Worm (Caenorhabditis elegans) whole organism, late embryonic: ENCODE data around the gene ZK1290.10.

ENCODE experiments used
- C38D4.7 ChIP-seq: fragments of 200-800 bp; sonication (Bioruptor generic); optimal IDR thresholded peaks from 2 replicates; lab custom pipeline; 2018; ENCODE audit warnings: mild to moderate bottlenecking, missing genetic modification characterization, moderate library complexity, missing compliant biosample characterization
- F13H6.1 ChIP-seq: sonication (generic microtip); optimal IDR thresholded peaks from 2 replicates; lab custom pipeline; 2016; ENCODE audit warnings: missing genetic modification characterization, missing compliant biosample characterization
- K02D7.2 ChIP-seq: sonication (generic microtip); optimal IDR thresholded peaks from 2 replicates; lab custom pipeline; 2017; ENCODE audit warnings: mild to moderate bottlenecking, missing genetic modification characterization, missing compliant biosample characterization
- T23F11.4 ChIP-seq: fragments of 200-800 bp; sonication (Bioruptor generic); optimal IDR thresholded peaks from 2 replicates; lab custom pipeline; 2018; ENCODE audit warnings: mild to moderate bottlenecking, missing genetic modification characterization, missing compliant biosample characterization
- Y22D7AL.16 ChIP-seq: sonication (generic microtip); optimal IDR thresholded peaks from 2 replicates; lab custom pipeline; 2016; ENCODE audit warnings: missing genetic modification characterization, missing compliant biosample characterization
- ahr-1 ChIP-seq: sonication (generic microtip); optimal IDR thresholded peaks from 2 replicates; lab custom pipeline; 2016; ENCODE audit warnings: missing genetic modification characterization, missing compliant biosample characterization
- ceh-14 ChIP-seq: sonication (generic microtip); optimal IDR thresholded peaks from 2 replicates; lab custom pipeline; 2016; ENCODE audit warnings: missing genotype, missing genetic modification characterization, missing compliant biosample characterization
- ceh-2 ChIP-seq: sonication (generic microtip); optimal IDR thresholded peaks from 2 replicates; lab custom pipeline; 2016; ENCODE audit warnings: missing genotype, missing genetic modification characterization, missing compliant biosample characterization
- ceh-22 ChIP-seq: sonication (generic microtip); optimal IDR thresholded peaks from 2 replicates; lab custom pipeline; 2017; ENCODE audit warnings: missing biosample characterization, missing genetic modification characterization
- ceh-31 ChIP-seq: sonication (generic microtip); optimal IDR thresholded peaks from 2 replicates; lab custom pipeline; 2016; ENCODE audit warnings: missing genetic modification characterization, missing compliant biosample characterization
- ceh-34 ChIP-seq: sonication (generic microtip); optimal IDR thresholded peaks from 2 replicates; lab custom pipeline; 2016; ENCODE audit warnings: mild to moderate bottlenecking, missing genetic modification characterization, missing compliant biosample characterization
- ceh-48 ChIP-seq: sonication (generic microtip); optimal IDR thresholded peaks from 2 replicates; lab custom pipeline; 2016; ENCODE audit warnings: missing genetic modification characterization, inconsistent platforms, missing compliant biosample characterization
- ceh-6 ChIP-seq: fragments of 200-800 bp; sonication (Bioruptor generic); optimal IDR thresholded peaks from 2 replicates; lab custom pipeline; 2018; ENCODE audit warnings: mild to moderate bottlenecking, missing genetic modification characterization, missing compliant biosample characterization
- ceh-9 ChIP-seq: sonication (generic microtip); optimal IDR thresholded peaks from 2 replicates; lab custom pipeline; 2016; ENCODE audit warnings: mild to moderate bottlenecking, missing genetic modification characterization, inconsistent platforms, missing compliant biosample characterization
- che-1 ChIP-seq: sonication (generic microtip); optimal IDR thresholded peaks from 2 replicates; lab custom pipeline; 2016; ENCODE audit warnings: mild to moderate bottlenecking, missing genetic modification characterization, missing compliant biosample characterization
- dve-1 ChIP-seq: sonication (generic microtip); optimal IDR thresholded peaks from 2 replicates; lab custom pipeline; 2017; ENCODE audit warnings: antibody characterized with exemption, mild to moderate bottlenecking, missing genetic modification characterization, missing compliant biosample characterization
- elt-4 ChIP-seq: sonication (generic microtip); optimal IDR thresholded peaks from 2 replicates; lab custom pipeline; 2016; ENCODE audit warnings: missing genetic modification characterization, missing compliant biosample characterization
- fkh-10 ChIP-seq: fragments of 150-350 bp; optimal IDR thresholded peaks from 2 replicates; lab custom pipeline; 2014; ENCODE audit warnings: missing biosample characterization, missing genetic modification reagents, missing genetic modification characterization
- fkh-6 ChIP-seq: sonication (generic microtip); optimal IDR thresholded peaks from 2 replicates; lab custom pipeline; 2016; ENCODE audit warnings: missing genetic modification characterization, missing compliant biosample characterization
- hlh-15 ChIP-seq: sonication (generic microtip); optimal IDR thresholded peaks from 2 replicates; lab custom pipeline; 2016; ENCODE audit warnings: missing genetic modification characterization, missing compliant biosample characterization
- hlh-30 ChIP-seq: sonication (generic microtip); optimal IDR thresholded peaks from 2 replicates; lab custom pipeline; 2017; ENCODE audit warnings: antibody characterized with exemption, missing genetic modification characterization, missing compliant biosample characterization; ENCODE audit not compliant: insufficient read depth
- hlh-6 ChIP-seq: sonication (generic microtip); optimal IDR thresholded peaks from 2 replicates; lab custom pipeline; 2016; ENCODE audit warnings: missing genotype, missing genetic modification characterization, missing compliant biosample characterization
- lim-6 ChIP-seq: sonication (generic microtip); optimal IDR thresholded peaks from 2 replicates; lab custom pipeline; 2016; ENCODE audit warnings: missing genetic modification characterization, missing compliant biosample characterization
- mec-3 ChIP-seq: sonication (generic microtip); optimal IDR thresholded peaks from 2 replicates; lab custom pipeline; 2016; ENCODE audit warnings: borderline replicate concordance, missing genetic modification characterization, missing compliant biosample characterization
- nhr-232 ChIP-seq: sonication (generic microtip); optimal IDR thresholded peaks from 2 replicates; lab custom pipeline; 2016; ENCODE audit warnings: missing genetic modification characterization, missing compliant biosample characterization
- odd-2 ChIP-seq: sonication (generic microtip); optimal IDR thresholded peaks from 2 replicates; lab custom pipeline; 2017; ENCODE audit warnings: antibody characterized with exemption, mild to moderate bottlenecking, missing genetic modification characterization, missing compliant biosample characterization
- pag-3 ChIP-seq: sonication (generic microtip); optimal IDR thresholded peaks from 2 replicates; lab custom pipeline; 2016; ENCODE audit warnings: missing compliant biosample characterization, missing genetic modification characterization, borderline replicate concordance
- pax-1 ChIP-seq: fragments of 150-350 bp; optimal IDR thresholded peaks from 2 replicates; lab custom pipeline; 2014; ENCODE audit warnings: missing biosample characterization, missing genetic modification characterization
- pha-4 ChIP-seq: fragments of 150-350 bp; optimal IDR thresholded peaks from 2 replicates; lab custom pipeline; 2018; ENCODE audit warnings: missing biosample characterization, missing genetic modification reagents, missing genetic modification characterization
- pqm-1 ChIP-seq: sonication (generic microtip); optimal IDR thresholded peaks from 2 replicates; lab custom pipeline; 2016; ENCODE audit warnings: missing genetic modification characterization, missing compliant biosample characterization
- sox-2 ChIP-seq: fragments of 200-800 bp; sonication (Bioruptor generic); IDR thresholded peaks from 2 replicates; pipeline ENCODE4 v1.3.6; 2022; ENCODE audit warnings: missing genetic modification reagents, missing genetic modification characterization, missing compliant biosample characterization
- sox-4 ChIP-seq: sonication (generic microtip); optimal IDR thresholded peaks from 2 replicates; lab custom pipeline; 2017; ENCODE audit warnings: mild to moderate bottlenecking, missing genetic modification characterization, inconsistent platforms, missing compliant biosample characterization
- syd-9 ChIP-seq: sonication (generic microtip); optimal IDR thresholded peaks from 2 replicates; lab custom pipeline; 2016; ENCODE audit warnings: mild to moderate bottlenecking, missing genetic modification characterization, moderate library complexity, missing compliant biosample characterization
- ttx-3 ChIP-seq: sonication (generic microtip); optimal IDR thresholded peaks from 2 replicates; lab custom pipeline; 2016; ENCODE audit warnings: missing genetic modification reagents, missing genetic modification characterization, missing compliant biosample characterization
- unc-3 ChIP-seq, 2 experiments: fragments of 200-800 bp in 1 of 2; sonication (Bioruptor generic) in 1 of 2; sonication (generic microtip) in 1 of 2; conservative IDR thresholded peaks in 1 of 2; optimal IDR thresholded peaks in 1 of 2; 2 replicates each; pipeline versions ENCODE4 v1.3.6 to Lab custom; 2016 to 2022; ENCODE audit warnings: missing compliant biosample characterization in 2 of 2, missing genetic modification characterization in 2 of 2, missing genetic modification reagents in 1 of 2
- unc-42 ChIP-seq: sonication (generic microtip); optimal IDR thresholded peaks from 2 replicates; lab custom pipeline; 2016; ENCODE audit warnings: missing genotype, missing genetic modification characterization, missing compliant biosample characterization
- ztf-16 ChIP-seq: sonication (generic microtip); optimal IDR thresholded peaks from 2 replicates; lab custom pipeline; 2017; ENCODE audit warnings: missing genetic modification characterization, missing compliant biosample characterization

The ZK1290.10 gene

DNA sequence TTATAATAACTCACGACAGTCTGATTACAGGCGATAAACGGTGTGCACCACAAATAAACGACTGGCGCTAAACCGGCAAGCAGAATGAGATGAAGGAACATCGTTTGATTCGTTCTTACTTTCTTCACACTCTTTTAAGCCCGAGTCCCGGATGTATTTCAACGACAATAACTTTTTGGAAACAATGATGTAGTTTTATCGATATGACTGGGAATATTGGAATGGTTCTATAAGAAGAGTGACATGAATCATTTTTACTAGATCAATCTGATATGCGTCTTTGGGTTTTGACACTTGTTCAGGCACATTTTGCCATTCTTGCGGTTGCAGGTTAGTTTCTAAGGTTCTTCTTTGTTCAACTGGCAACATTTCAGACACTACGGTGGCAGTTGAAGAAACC is 7.8 kb upstream of the ZK1290.10 start, which contains the start of the genes ZK1290.11 and ZK1290.1:
ZK1290.11 (minus strand) TSS at position 101 of the 400 bp plus-strand sequence.
ZK1290.1 (plus strand) TSS at position 271 of the 400 bp plus-strand sequence.
- TF ChIP-seq pax-1 (tag; lab: Kevin White, UChicago) = no peak
- TF ChIP-seq unc-42 (tag; lab: Kevin White, UChicago) = no peak
- no peak for TF ChIP-seq hlh-6 (tag; lab: Kevin White, UChicago)
- TF ChIP-seq elt-4 = no peak

DNA sequence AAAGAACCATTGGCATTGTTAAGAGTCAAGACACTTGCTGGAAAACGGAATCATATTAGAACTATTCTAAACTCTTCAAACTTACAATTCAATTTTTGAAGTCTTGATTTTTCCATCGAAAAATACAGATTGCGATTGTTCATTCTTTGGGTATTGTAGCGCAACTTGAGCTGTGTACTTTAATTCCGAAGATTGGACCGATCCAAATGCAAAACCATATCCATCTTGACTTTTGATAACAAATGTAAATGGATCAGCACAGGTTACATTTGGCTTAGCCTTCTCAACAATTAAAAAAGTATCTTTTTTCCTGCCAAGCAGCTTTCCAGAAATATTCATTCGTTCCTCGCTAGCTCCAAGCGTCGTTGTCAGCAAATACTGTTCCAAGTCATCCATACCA is 7.1 kb upstream of the ZK1290.10 start:
- TF ChIP-seq elt-4 (no peak), odd-2 (no peak), F13H6.1 (tag; lab: Kevin White, UChicago) (no peak), syd-9 (tag; lab: Kevin White, UChicago) (no peak), ceh-2 (tag; lab: Kevin White, UChicago) (no peak), Y22D7AL.16 (tag; lab: Kevin White, UChicago) (no peak), sox-4 (tag; lab: Kevin White, UChicago) (no peak), T23F11.4 (no peak), unc-3 (GFP tag; conservative IDR thresholded peaks at IDR 0.05; lab: Robert Waterston, UW) (no peak), unc-3 (tag; optimal IDR thresholded peaks at IDR 0.05; lab: Kevin White, UChicago) (no peak), che-1 (no peak), fkh-10 (GFP tag; lab: Kevin White, UChicago) (no peak), hlh-30 (tag; lab: Kevin White, UChicago) (no peak), ceh-14 (tag; lab: Kevin White, UChicago) (no peak), ceh-48 (tag; lab: Kevin White, UChicago) (no peak)

DNA sequence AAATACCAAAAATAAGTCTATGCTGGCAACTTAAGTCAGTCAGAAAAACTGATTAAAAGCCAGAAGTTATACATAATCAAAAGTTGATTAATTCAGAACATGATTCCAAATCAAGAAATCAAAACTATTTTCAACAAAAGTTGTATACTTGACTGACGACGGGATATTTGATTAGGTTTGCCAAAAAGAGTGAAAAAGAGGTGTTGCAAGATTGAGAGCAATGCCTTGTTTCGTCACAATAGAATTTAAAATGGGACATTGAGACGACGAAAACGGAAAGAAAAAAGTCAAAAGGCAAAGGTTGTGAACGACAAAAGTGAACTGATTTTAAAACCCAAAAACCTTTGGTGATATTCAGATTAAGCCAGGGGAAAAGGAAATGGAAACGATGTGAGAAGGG is 5.2 kb upstream of the ZK1290.10 start:
- TF ChIP-seq ceh-6 (GFP tag; lab: Kevin White, UChicago) = no peak
- TF ChIP-seq unc-42 (tag; lab: Kevin White, UChicago) = peak; percentile 69

DNA sequence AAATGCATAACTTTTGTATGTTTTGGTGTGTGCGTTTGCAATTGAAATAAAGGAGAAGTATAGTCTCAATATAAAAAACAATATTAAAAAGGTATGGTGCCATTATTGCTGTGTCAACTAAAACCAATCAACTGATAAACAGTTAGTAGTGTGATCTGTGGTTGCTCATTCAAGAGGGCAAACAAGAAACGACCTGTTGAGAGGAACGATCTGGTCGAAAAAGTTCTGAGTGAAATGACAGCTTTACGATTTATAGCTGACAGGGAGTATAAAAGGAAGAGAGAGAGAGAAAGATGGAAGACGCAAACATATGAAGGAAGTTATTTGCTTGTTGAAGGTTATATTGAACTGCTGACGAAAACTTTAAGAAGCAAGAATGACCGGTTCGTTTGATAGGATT is 4.3 kb upstream of the ZK1290.10 start:
- TF ChIP-seq lim-6 (no peak), K02D7.2 (tag; lab: Kevin White, UChicago) (no peak), dve-1 (tag; lab: Kevin White, UChicago) (no peak), pqm-1 (tag; lab: Kevin White, UChicago) (no peak), sox-2 (GFP tag; lab: Robert Waterston, UW) (no peak), odd-2 (no peak), fkh-6 (tag; lab: Kevin White, UChicago) (no peak), ceh-9 (tag; lab: Kevin White, UChicago) (no peak), pha-4 (tag; lab: Kevin White, UChicago) (no peak), C38D4.7 (GFP tag; lab: Kevin White, UChicago) (no peak), fkh-10 (GFP tag; lab: Kevin White, UChicago) (no peak), pag-3 (no peak), nhr-232 (tag; lab: Kevin White, UChicago) (no peak), elt-4 (no peak), T23F11.4 (no peak), hlh-30 (tag; lab: Kevin White, UChicago) (no peak)

DNA sequence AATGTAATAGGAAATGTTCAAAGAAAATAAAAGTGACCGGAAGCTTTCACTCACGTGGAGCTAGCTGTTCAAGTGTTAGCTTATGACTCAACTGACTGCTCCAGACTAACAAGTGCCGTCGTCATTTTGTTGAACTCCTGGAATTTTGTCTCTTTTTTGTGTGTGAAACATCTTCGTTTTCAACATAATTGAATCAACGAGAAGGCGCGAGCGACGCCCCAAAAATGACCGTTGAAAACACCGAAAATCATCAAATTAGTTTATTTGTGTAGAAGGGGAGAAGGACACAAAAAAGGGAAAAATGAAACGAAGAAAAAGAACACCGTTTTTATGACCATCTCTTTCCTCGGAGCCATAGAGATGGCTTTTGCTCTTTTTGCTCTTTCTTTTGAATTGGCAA is 1.7 kb upstream of the ZK1290.10 start, which contains the start of gene ZK1290.14:
ZK1290.14 (minus strand) TSS at position 139 of the 400 bp plus-strand sequence.
- TF ChIP-seq ceh-22 (tag; lab: Kevin White, UChicago) (no peak), fkh-10 (GFP tag; lab: Kevin White, UChicago) (no peak), ttx-3 (tag; lab: Kevin White, UChicago) (no peak), ceh-31 (tag; lab: Kevin White, UChicago) (no peak), syd-9 (tag; lab: Kevin White, UChicago) (no peak), ahr-1 (tag; lab: Kevin White, UChicago) (no peak), ztf-16 (no peak), hlh-15 (tag; lab: Kevin White, UChicago) (no peak), ceh-34 (tag; lab: Kevin White, UChicago) (no peak), mec-3 (tag; lab: Kevin White, UChicago) (no peak), pag-3 (no peak)
